Fruit fly (Drosophila melanogaster) whole organism, prepupa: ENCODE results near the gene CG7029.

Source experiments
- CG10631 ChIP-seq: fragments of 200-800 bp; sonication (Bioruptor generic); optimal IDR thresholded peaks from 2 replicates; lab custom pipeline; 2016; ENCODE audit warnings: missing biosample characterization, missing genetic modification characterization
- CG10669 ChIP-seq: fragments of 200-800 bp; sonication (Bioruptor generic); optimal IDR thresholded peaks from 3 replicates; lab custom pipeline; 2018; ENCODE audit warnings: missing biosample characterization, mild to moderate bottlenecking, missing genetic modification characterization, moderate library complexity
- CG11294 ChIP-seq: fragments of 200-800 bp; sonication (Bioruptor generic); IDR thresholded peaks from 2 replicates; pipeline ENCODE4 v1.3.6; 2022; ENCODE audit warnings: missing biosample characterization, missing genetic modification characterization
- CG11762 ChIP-seq: fragments of 200-800 bp; sonication (Bioruptor generic); optimal IDR thresholded peaks from 3 replicates; lab custom pipeline; 2016; ENCODE audit warnings: missing biosample characterization, missing genetic modification characterization; ENCODE audit not compliant: insufficient read depth
- CG11902 ChIP-seq: fragments of 200-800 bp; sonication (Bioruptor generic); optimal IDR thresholded peaks from 3 replicates; lab custom pipeline; 2016; ENCODE audit warnings: missing biosample characterization, missing genetic modification characterization
- CG15336 ChIP-seq: fragments of 200-800 bp; sonication (Bioruptor generic); IDR thresholded peaks from 2 replicates; pipeline ENCODE4 v1.3.6; 2022; ENCODE audit warnings: missing biosample characterization, missing genetic modification characterization
- CG1621 ChIP-seq: fragments of 200-800 bp; sonication (Bioruptor generic); optimal IDR thresholded peaks from 3 replicates; lab custom pipeline; 2018; ENCODE audit warnings: missing biosample characterization, mild to moderate bottlenecking, missing genetic modification characterization
- CG16779 ChIP-seq: fragments of 200-800 bp; sonication (Bioruptor generic); optimal IDR thresholded peaks from 3 replicates; lab custom pipeline; 2017; ENCODE audit warnings: missing biosample characterization, mild to moderate bottlenecking, missing genetic modification characterization
- CG3032 ChIP-seq: fragments of 200-800 bp; optimal IDR thresholded peaks from 2 replicates; lab custom pipeline; 2019; ENCODE audit warnings: missing biosample characterization, mild to moderate bottlenecking, missing genetic modification characterization, moderate library complexity
- CG31627 ChIP-seq: fragments of 200-800 bp; sonication (Bioruptor generic); optimal IDR thresholded peaks from 3 replicates; lab custom pipeline; 2016; ENCODE audit warnings: missing biosample characterization, missing genetic modification characterization
- CG32006 ChIP-seq: fragments of 200-800 bp; sonication (Bioruptor generic); optimal IDR thresholded peaks from 3 replicates; lab custom pipeline; 2017; ENCODE audit warnings: missing biosample characterization, mild to moderate bottlenecking, missing genetic modification characterization
- CG34406 ChIP-seq: fragments of 200-800 bp; sonication (Bioruptor generic); optimal IDR thresholded peaks from 3 replicates; lab custom pipeline; 2016; ENCODE audit warnings: missing biosample characterization, missing genetic modification characterization
- CG4318 ChIP-seq: fragments of 200-800 bp; sonication (Bioruptor generic); optimal IDR thresholded peaks from 3 replicates; lab custom pipeline; 2017; ENCODE audit warnings: missing biosample characterization, mild to moderate bottlenecking, missing genetic modification characterization
- CG6163 ChIP-seq: fragments of 200-800 bp; sonication (Bioruptor generic); IDR thresholded peaks from 3 replicates; pipeline ENCODE4 v1.3.6; 2022; ENCODE audit warnings: missing biosample characterization, missing genetic modification characterization
- CG6276 ChIP-seq: fragments of 200-800 bp; sonication (Bioruptor generic); optimal IDR thresholded peaks from 2 replicates; lab custom pipeline; 2017; ENCODE audit warnings: missing biosample characterization, mild to moderate bottlenecking, missing genetic modification characterization
- CG6792 ChIP-seq: fragments of 200-800 bp; sonication (Bioruptor generic); optimal IDR thresholded peaks from 3 replicates; lab custom pipeline; 2016; ENCODE audit warnings: missing biosample characterization, missing genetic modification characterization
- CG6854 ChIP-seq: fragments of 200-800 bp; sonication (Bioruptor generic); optimal IDR thresholded peaks from 2 replicates; lab custom pipeline; 2017; ENCODE audit warnings: missing biosample characterization, mild to moderate bottlenecking, missing genetic modification characterization
- CG8119 ChIP-seq: fragments of 200-800 bp; sonication (Bioruptor generic); IDR thresholded peaks from 3 replicates; pipeline ENCODE4 v1.3.6; 2022; ENCODE audit warnings: missing biosample characterization, missing genetic modification characterization
- Eip75B ChIP-seq: fragments of 200-800 bp; sonication (Bioruptor generic); optimal IDR thresholded peaks from 3 replicates; lab custom pipeline; 2016; ENCODE audit warnings: missing biosample characterization, missing genetic modification characterization
- Eip78C ChIP-seq: fragments of 200-800 bp; sonication (Bioruptor generic); peaks from one replicate; lab custom pipeline; 2016; ENCODE audit warnings: missing biosample characterization, missing genetic modification characterization
- Eip93F ChIP-seq: fragments of 200-800 bp; sonication (Bioruptor generic); optimal IDR thresholded peaks from 2 replicates; lab custom pipeline; 2016; ENCODE audit warnings: missing biosample characterization, mild to moderate bottlenecking, missing genetic modification characterization
- Ets21C ChIP-seq: fragments of 200-800 bp; sonication (Bioruptor generic); optimal IDR thresholded peaks from 3 replicates; lab custom pipeline; 2016; ENCODE audit warnings: missing biosample characterization, missing genetic modification characterization
- Ets96B ChIP-seq: fragments of 200-800 bp; optimal IDR thresholded peaks from 2 replicates; lab custom pipeline; 2019; ENCODE audit warnings: missing biosample characterization, mild to moderate bottlenecking, missing genetic modification characterization, moderate library complexity
- Gug ChIP-seq: fragments of 200-800 bp; sonication (Bioruptor generic); IDR thresholded peaks from 2 replicates; pipeline ENCODE4 v1.3.6; 2022; ENCODE audit warnings: missing biosample characterization, missing genetic modification characterization
- Hr38 ChIP-seq: sonication (Bioruptor generic); optimal IDR thresholded peaks from 2 replicates; lab custom pipeline; 2016; ENCODE audit warnings: missing biosample characterization, missing genetic modification characterization
- Hr39 ChIP-seq: fragments of 200-800 bp; sonication (Bioruptor generic); optimal IDR thresholded peaks from 2 replicates; lab custom pipeline; 2016; ENCODE audit warnings: missing biosample characterization, missing genetic modification characterization
- Hr4 ChIP-seq: fragments of 200-800 bp; sonication (Bioruptor generic); optimal IDR thresholded peaks from 3 replicates; lab custom pipeline; 2016; ENCODE audit warnings: missing biosample characterization, missing genetic modification characterization
- Lpt ChIP-seq: fragments of 200-800 bp; sonication (Bioruptor generic); optimal IDR thresholded peaks from 3 replicates; lab custom pipeline; 2016; ENCODE audit warnings: missing biosample characterization, missing genetic modification characterization
- OdsH ChIP-seq: fragments of 200-800 bp; sonication (Bioruptor generic); optimal IDR thresholded peaks from 3 replicates; lab custom pipeline; 2016; ENCODE audit warnings: missing biosample characterization, missing genetic modification characterization
- Smox ChIP-seq: fragments of 200-800 bp; sonication (Bioruptor generic); optimal IDR thresholded peaks from 3 replicates; lab custom pipeline; 2016; ENCODE audit warnings: missing biosample characterization, missing genetic modification characterization
- Sox102F ChIP-seq: fragments of 200-800 bp; sonication (Bioruptor generic); optimal IDR thresholded peaks from 2 replicates; lab custom pipeline; 2016; ENCODE audit warnings: missing biosample characterization, mild to moderate bottlenecking, missing genetic modification characterization
- Sox14 ChIP-seq: fragments of 200-800 bp; sonication (Bioruptor generic); optimal IDR thresholded peaks from 3 replicates; lab custom pipeline; 2016; ENCODE audit warnings: missing biosample characterization, missing genetic modification characterization
- Sox15 ChIP-seq: fragments of 200-800 bp; sonication (Bioruptor generic); optimal IDR thresholded peaks from 3 replicates; lab custom pipeline; 2016; ENCODE audit warnings: missing biosample characterization, missing genetic modification characterization
- achi ChIP-seq: fragments of 200-800 bp; sonication (Bioruptor generic); optimal IDR thresholded peaks from 3 replicates; lab custom pipeline; 2016; ENCODE audit warnings: missing biosample characterization, missing genetic modification characterization
- acj6 ChIP-seq: fragments of 200-800 bp; sonication (Bioruptor generic); optimal IDR thresholded peaks from 3 replicates; lab custom pipeline; 2016; ENCODE audit warnings: missing biosample characterization, missing genetic modification characterization
- cyc ChIP-seq: fragments of 200-800 bp; sonication (Bioruptor generic); optimal IDR thresholded peaks from 3 replicates; lab custom pipeline; 2016; ENCODE audit warnings: missing biosample characterization, missing genetic modification characterization
- dac ChIP-seq: fragments of 200-800 bp; sonication (Bioruptor generic); optimal IDR thresholded peaks from 2 replicates; lab custom pipeline; 2017; ENCODE audit warnings: missing biosample characterization, mild to moderate bottlenecking, missing genetic modification characterization
- dsx ChIP-seq: fragments of 200-800 bp; optimal IDR thresholded peaks from 3 replicates; lab custom pipeline; 2019; ENCODE audit warnings: missing biosample characterization, mild to moderate bottlenecking, missing genetic modification characterization, moderate library complexity; ENCODE audit not compliant: poor library complexity, severe bottlenecking
- eg ChIP-seq: fragments of 200-800 bp; sonication (Bioruptor generic); IDR thresholded peaks from 3 replicates; pipeline ENCODE4 v1.3.6; 2022; ENCODE audit warnings: missing biosample characterization, missing genetic modification characterization
- esn ChIP-seq: fragments of 200-800 bp; sonication (Bioruptor generic); optimal IDR thresholded peaks from 2 replicates; lab custom pipeline; 2016; ENCODE audit warnings: missing biosample characterization, mild to moderate bottlenecking, missing genetic modification characterization, moderate library complexity
- fd85E ChIP-seq: fragments of 200-800 bp; sonication (Bioruptor generic); optimal IDR thresholded peaks from 3 replicates; lab custom pipeline; 2016; ENCODE audit warnings: missing biosample characterization, missing genetic modification characterization
- fkh ChIP-seq: fragments of 200-800 bp; sonication (Bioruptor generic); optimal IDR thresholded peaks from 3 replicates; lab custom pipeline; 2017; ENCODE audit warnings: missing biosample characterization, mild to moderate bottlenecking, missing genetic modification characterization, moderate library complexity
- pdm3 ChIP-seq: fragments of 200-800 bp; sonication (Bioruptor generic); optimal IDR thresholded peaks from 3 replicates; lab custom pipeline; 2016; ENCODE audit warnings: missing biosample characterization, missing genetic modification characterization
- salr ChIP-seq, 2 experiments: fragments of 200-800 bp; sonication (Bioruptor generic); optimal IDR thresholded peaks; 3 replicates each; lab custom pipeline; 2016 to 2018; ENCODE audit warnings: missing biosample characterization in 2 of 2, missing genetic modification characterization in 2 of 2, mild to moderate bottlenecking in 1 of 2
- spab ChIP-seq: fragments of 200-800 bp; sonication (Bioruptor generic); optimal IDR thresholded peaks from 2 replicates; lab custom pipeline; 2017; ENCODE audit warnings: missing biosample characterization, mild to moderate bottlenecking, missing genetic modification characterization, missing genetic modification reagents
- svp ChIP-seq: fragments of 200-800 bp; sonication (Bioruptor generic); peaks from one replicate; lab custom pipeline; 2016; ENCODE audit warnings: missing biosample characterization, missing genetic modification characterization
- topi ChIP-seq: fragments of 200-800 bp; sonication (Bioruptor generic); optimal IDR thresholded peaks from 3 replicates; lab custom pipeline; 2016; ENCODE audit warnings: missing biosample characterization, missing genetic modification characterization
- vri ChIP-seq: fragments of 200-800 bp; sonication (Bioruptor generic); optimal IDR thresholded peaks from 3 replicates; lab custom pipeline; 2016; ENCODE audit warnings: missing biosample characterization, mild to moderate bottlenecking, missing genetic modification characterization

Gene CG7029

DNA sequence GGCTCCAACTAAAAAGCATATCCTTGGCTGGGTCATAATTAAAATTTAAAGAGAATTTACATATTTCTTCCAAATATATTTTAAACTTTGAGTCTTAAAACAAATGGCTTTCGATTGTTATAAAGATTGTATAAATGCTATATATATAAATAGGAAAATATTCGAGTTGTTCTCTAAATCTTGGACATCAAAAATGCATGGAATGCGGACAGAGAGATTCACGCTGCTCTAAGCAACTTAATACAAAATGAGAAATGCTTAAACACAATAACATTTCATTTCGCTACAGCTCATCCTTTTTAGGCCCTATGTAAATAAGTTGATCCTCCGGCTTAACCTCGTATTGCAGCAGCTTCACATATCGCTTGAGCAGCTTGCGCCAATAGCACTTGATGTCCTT is 1.7 kb upstream of the CG7029 start, which contains the start of gene CG31139:
Gene CG31139 (minus strand): TSS at position 101 of the 400 bp plus-strand sequence.
- TF ChIP-seq Ets21C (GFP tag; lab: Kevin White, UChicago): no peak
- TF ChIP-seq Hr38 (GFP tag; lab: Kevin White, UChicago): no peak
- no peak for TF ChIP-seq Smox
- TF ChIP-seq topi (GFP tag; lab: Kevin White, UChicago): no peak
- no peak for TF ChIP-seq OdsH (GFP tag; lab: Kevin White, UChicago)
- no peak for TF ChIP-seq Eip93F (GFP tag; lab: Kevin White, UChicago)
- no peak for TF ChIP-seq Sox15 (GFP tag; lab: Kevin White, UChicago)

DNA sequence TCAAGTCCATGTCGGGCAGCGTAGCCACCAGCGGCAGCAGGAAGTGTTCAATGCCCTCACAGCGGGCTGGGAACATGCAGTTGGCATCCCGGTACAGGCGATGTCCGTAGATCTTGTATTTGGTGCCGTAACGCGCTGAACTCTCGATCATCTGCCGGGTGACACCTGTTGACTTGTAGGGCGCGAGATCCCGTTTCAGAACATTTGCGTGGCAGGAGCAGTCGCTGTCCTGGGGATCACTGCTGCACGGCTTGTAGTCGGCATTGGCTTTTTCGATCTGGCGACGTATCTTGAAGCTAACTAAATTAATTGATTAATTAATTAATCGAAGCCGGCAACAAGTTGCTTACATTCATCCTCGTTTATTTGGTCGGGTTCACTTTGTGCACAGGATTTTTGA is 662 bp upstream of the CG7029 start:
- TF ChIP-seq Hr4 (GFP tag; lab: Kevin White, UChicago): no peak
- TF ChIP-seq Hr39: no peak
- no peak for TF ChIP-seq eg

DNA sequence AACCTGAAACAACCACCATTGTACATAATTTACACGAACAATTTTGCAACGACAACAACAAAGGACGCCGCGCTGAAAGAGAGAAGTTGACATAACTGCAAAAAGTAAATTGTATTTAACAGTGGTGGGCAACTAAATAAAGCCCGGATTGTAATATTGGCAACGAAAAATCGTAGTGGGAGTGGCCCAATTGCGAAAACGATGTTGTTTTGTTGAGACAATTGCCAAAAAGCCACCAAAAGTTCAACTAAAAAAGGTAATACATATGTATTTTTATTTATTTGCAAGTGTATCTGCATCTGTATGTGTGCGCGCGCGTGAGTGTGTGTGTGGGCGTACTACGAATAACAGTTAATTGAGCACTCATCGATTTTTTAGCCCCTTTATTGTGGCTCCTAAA is 410 bp downstream of the CG7029 start:
- peak; percentile 9 for TF ChIP-seq fkh
- peak; percentile 47; the same call in 1 of the 2 replicates for TF ChIP-seq Gug (GFP tag; lab: Robert Waterston, UW)
- peak; percentile 16 for TF ChIP-seq dac (GFP tag; lab: Kevin White, UChicago)
- no peak for TF ChIP-seq CG6276 (GFP tag; lab: Kevin White, UChicago)
- TF ChIP-seq Sox14 (GFP tag; lab: Kevin White, UChicago): peak; percentile 17
- TF ChIP-seq CG15336: peak; percentile 64; the same call in 1 of the 2 replicates
- TF ChIP-seq CG16779: no peak
- TF ChIP-seq Lpt (GFP tag; lab: Kevin White, UChicago): no peak
- TF ChIP-seq eg: peak; percentile 62; the same call in 2 of the 3 replicates
- TF ChIP-seq Eip75B: no peak
- TF ChIP-seq CG10669 (GFP tag; lab: Kevin White, UChicago): peak; percentile 27
- no peak for TF ChIP-seq dsx (GFP tag; lab: Kevin White, UChicago)
- peak; percentile 57 for TF ChIP-seq CG6163 (GFP tag; lab: Robert Waterston, UW)
- peak; percentile 20 for TF ChIP-seq cyc
- no peak for TF ChIP-seq spab (GFP tag; lab: Kevin White, UChicago)
- peak; percentile 64 for TF ChIP-seq Hr4 (GFP tag; lab: Kevin White, UChicago)
- peak; percentile 42 for TF ChIP-seq CG11762 (GFP tag; lab: Kevin White, UChicago)
- no peak for TF ChIP-seq CG1621 (tag; lab: Kevin White, UChicago)
- TF ChIP-seq Hr39: peak; percentile 29
- TF ChIP-seq CG11902 (GFP tag; lab: Kevin White, UChicago): no peak
- TF ChIP-seq CG32006 (GFP tag; lab: Kevin White, UChicago): peak; percentile 54
- peak; percentile 2 for TF ChIP-seq CG34406 (GFP tag; lab: Kevin White, UChicago)
- peak; percentile 24 for TF ChIP-seq CG31627 (GFP tag; lab: Kevin White, UChicago)
- no peak for TF ChIP-seq salr (GFP tag; optimal IDR thresholded peaks at IDR 0.05; lab: Kevin White, UChicago)
- TF ChIP-seq achi (GFP tag; lab: Kevin White, UChicago): peak; percentile 15
- TF ChIP-seq pdm3 (GFP tag; lab: Kevin White, UChicago): peak; percentile 55
- peak; percentile 53; the same call in 2 of the 3 replicates for TF ChIP-seq CG8119 (GFP tag; lab: Robert Waterston, UW)
- TF ChIP-seq acj6 (GFP tag; lab: Kevin White, UChicago): peak; percentile 40
- TF ChIP-seq CG6854 (GFP tag; lab: Kevin White, UChicago): no peak
- peak; percentile 45 for TF ChIP-seq OdsH (GFP tag; lab: Kevin White, UChicago)
- TF ChIP-seq svp: peak; percentile 65
- no peak for TF ChIP-seq CG4318 (GFP tag; lab: Kevin White, UChicago)
- TF ChIP-seq esn (GFP tag; lab: Kevin White, UChicago): no peak
- peak; percentile 29 for TF ChIP-seq CG6792
- TF ChIP-seq vri (GFP tag; lab: Kevin White, UChicago): peak; percentile 39
- peak; percentile 26 for TF ChIP-seq Sox102F (GFP tag; lab: Kevin White, UChicago)
- TF ChIP-seq Sox15 (GFP tag; lab: Kevin White, UChicago): no peak
- TF ChIP-seq fd85E (GFP tag; lab: Kevin White, UChicago): no peak
- TF ChIP-seq CG11294 (GFP tag; lab: Robert Waterston, UW): no peak
- no peak for TF ChIP-seq CG10631
- TF ChIP-seq Eip78C (GFP tag; lab: Kevin White, UChicago): peak; percentile 73
- no peak for TF ChIP-seq CG3032 (tag; lab: Kevin White, UChicago)
- peak; percentile 9 for TF ChIP-seq topi (GFP tag; lab: Kevin White, UChicago)
- TF ChIP-seq Ets96B (tag; lab: Kevin White, UChicago): peak; percentile 18
